Worm (Caenorhabditis elegans): ENCODE results near the gene ptpn-22.

DNA sequence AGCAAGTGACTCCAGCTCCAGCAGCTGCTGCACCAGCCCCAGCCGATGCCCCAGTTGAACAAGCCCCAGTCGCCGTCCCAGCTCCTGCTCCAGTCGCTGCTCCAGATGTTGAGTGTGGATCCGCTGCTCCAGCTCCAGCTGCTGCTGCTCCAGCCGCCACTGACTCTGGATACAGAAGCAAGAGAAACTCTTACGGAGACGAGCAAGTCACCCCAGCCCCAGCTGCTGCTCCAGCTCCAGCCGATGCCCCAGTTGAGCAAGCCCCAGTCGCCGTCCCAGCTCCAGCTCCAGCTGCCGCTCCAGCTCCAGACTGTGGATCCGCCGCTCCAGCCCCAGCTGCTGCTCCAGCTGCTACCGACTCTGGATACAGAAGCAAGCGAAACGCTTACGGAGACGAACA lies 18.5 kb downstream of the ptpn-22 start:
- TF ChIP-seq ama-1 (optimal IDR thresholded peaks at IDR 0.05) (no peak), tbx-2 (tag; optimal IDR thresholded peaks at IDR 0.05) (no peak), fos-1 (tag; optimal IDR thresholded peaks at IDR 0.05) (no peak), elt-2 (tag; optimal IDR thresholded peaks at IDR 0.05) (no peak), snpc-4 (tag; optimal IDR thresholded peaks at IDR 0.05) (no peak), skn-1 (tag; optimal IDR thresholded peaks at IDR 0.05) (no peak), ztf-11 (tag; optimal IDR thresholded peaks at IDR 0.05) (no peak), lsy-12 (tag; optimal IDR thresholded peaks at IDR 0.05) (no peak), nhr-77 (tag; optimal IDR thresholded peaks at IDR 0.05) (no peak), unc-62 (GFP tag; optimal IDR thresholded peaks at IDR 0.05) (no peak), nhr-12 (tag; optimal IDR thresholded peaks at IDR 0.05) (no peak), eor-1 (tag; optimal IDR thresholded peaks at IDR 0.05) (no peak), jun-1 (tag; optimal IDR thresholded peaks at IDR 0.05) (no peak)
